Worm (Caenorhabditis elegans): ENCODE data around the gene klf-2.
A peak's percentile ranks its signal among the peaks of the same experiment; 100 is the strongest.

The klf-2 gene

ce11 chrV:20645479-20645878 is 40.0 kb upstream of the klf-2 start:
- TF ChIP-seq ceh-18 (tag; optimal IDR thresholded peaks at IDR 0.05) (no peak), unc-42 (tag; optimal IDR thresholded peaks at IDR 0.05) (peak; percentile 53)

- TF ChIP-seq syd-9 (tag; optimal IDR thresholded peaks at IDR 0.05) (no peak), pag-3 (tag; optimal IDR thresholded peaks at IDR 0.05; ENCODE audit: borderline replicate concordance) (no peak), K09A11.1 (tag; optimal IDR thresholded peaks at IDR 0.05; ENCODE audit: insufficient read depth) (no peak)
Observed at ce11 chrV:20648868-20649267, 36.6 kb upstream of the klf-2 start.

ce11 chrV:20651923-20652322 is 33.6 kb upstream of the klf-2 start:
- TF ChIP-seq ceh-2 (tag; optimal IDR thresholded peaks at IDR 0.05) (no peak), pros-1 (tag; optimal IDR thresholded peaks at IDR 0.05) (no peak), ceh-31 (tag; optimal IDR thresholded peaks at IDR 0.05) (no peak), unc-42 (tag; optimal IDR thresholded peaks at IDR 0.05) (peak; percentile 80), ceh-30 (tag; optimal IDR thresholded peaks at IDR 0.05) (no peak), K09A11.1 (tag; optimal IDR thresholded peaks at IDR 0.05; ENCODE audit: insufficient read depth) (no peak)

- TF ChIP-seq nhr-11 (tag; optimal IDR thresholded peaks at IDR 0.05) = no peak
Observed at ce11 chrV:20654350-20654749, 31.1 kb upstream of the klf-2 start, which contains the start of gene mnr-1. Gene mnr-1 (plus strand): TSS chrV:20654650.

ce11 chrV:20655174-20655573 is 30.3 kb upstream of the klf-2 start:
- TF ChIP-seq unc-42 (tag; optimal IDR thresholded peaks at IDR 0.05) (peak; percentile 89), rnt-1 (tag; optimal IDR thresholded peaks at IDR 0.05) (no peak), unc-55 (GFP tag; optimal IDR thresholded peaks at IDR 0.05) (no peak)

- no peak for TF ChIP-seq nhr-232 (tag; optimal IDR thresholded peaks at IDR 0.05)
- no peak for TF ChIP-seq pros-1 (tag; optimal IDR thresholded peaks at IDR 0.05)
- TF ChIP-seq nfya-1 (tag; optimal IDR thresholded peaks at IDR 0.05) = no peak
- TF ChIP-seq unc-55 (GFP tag; optimal IDR thresholded peaks at IDR 0.05) = peak; percentile 57
- no peak for TF ChIP-seq ceh-34 (tag; optimal IDR thresholded peaks at IDR 0.05)
- TF ChIP-seq odd-2 (tag; optimal IDR thresholded peaks at IDR 0.05) = no peak
- no peak for TF ChIP-seq ceh-19 (GFP tag; optimal IDR thresholded peaks at IDR 0.05)
- no peak for TF ChIP-seq ahr-1 (tag; optimal IDR thresholded peaks at IDR 0.05)
Observed at ce11 chrV:20656626-20657025, 28.9 kb upstream of the klf-2 start.

ce11 chrV:20660025-20660424 is 25.5 kb upstream of the klf-2 start, which contains the start of gene W01F3.2:
Gene W01F3.2 (plus strand): TSS chrV:20660325.
- TF ChIP-seq ceh-45 (GFP tag; IDR thresholded peaks at IDR 0.05) (no peak), ttx-3 (tag; optimal IDR thresholded peaks at IDR 0.05) (no peak), ceh-48 (tag; optimal IDR thresholded peaks at IDR 0.05) (no peak), hlh-6 (tag; optimal IDR thresholded peaks at IDR 0.05) (no peak), unc-42 (tag; optimal IDR thresholded peaks at IDR 0.05) (no peak), ceh-22 (tag; optimal IDR thresholded peaks at IDR 0.05) (no peak), nhr-11 (tag; optimal IDR thresholded peaks at IDR 0.05) (no peak), ztf-16 (tag; optimal IDR thresholded peaks at IDR 0.05) (no peak), pat-9 (tag; optimal IDR thresholded peaks at IDR 0.05) (no peak)

DNA sequence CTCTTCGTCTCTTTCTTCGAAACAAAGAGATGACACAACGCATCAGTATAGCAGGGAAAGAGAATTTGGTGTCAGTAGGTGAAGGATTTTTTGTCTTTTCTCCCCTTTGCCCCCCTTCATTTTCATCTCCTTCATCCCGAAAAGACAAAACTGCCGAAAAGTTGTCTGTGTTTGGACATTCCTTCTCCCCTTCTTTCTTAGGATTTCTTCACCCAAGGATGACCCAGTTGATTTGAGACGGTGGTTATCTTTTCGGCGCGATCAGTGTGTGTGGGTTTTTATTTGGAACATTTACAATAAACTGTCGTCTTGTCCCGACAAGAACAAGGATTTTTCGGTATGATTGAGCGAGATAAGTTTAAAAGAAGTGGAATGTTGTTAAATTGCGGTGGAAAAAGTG is 23.0 kb upstream of the klf-2 start:
- TF ChIP-seq ceh-48 (tag; optimal IDR thresholded peaks at IDR 0.05) (no peak), ref-2 (tag; optimal IDR thresholded peaks at IDR 0.05) (no peak), elt-2 (tag; optimal IDR thresholded peaks at IDR 0.05) (no peak), eyg-1 (tag; optimal IDR thresholded peaks at IDR 0.05) (no peak), Y22D7AL.16 (tag; optimal IDR thresholded peaks at IDR 0.05) (no peak), fkh-10 (GFP tag; optimal IDR thresholded peaks at IDR 0.05) (no peak), ztf-16 (tag; optimal IDR thresholded peaks at IDR 0.05) (no peak), ceh-30 (tag; optimal IDR thresholded peaks at IDR 0.05) (no peak), ceh-24 (tag; optimal IDR thresholded peaks at IDR 0.05) (no peak), lin-11 (tag; optimal IDR thresholded peaks at IDR 0.05) (no peak), pat-9 (tag; optimal IDR thresholded peaks at IDR 0.05) (no peak), sdc-2 (tag; optimal IDR thresholded peaks at IDR 0.05) (no peak), hlh-6 (tag; optimal IDR thresholded peaks at IDR 0.05) (no peak), ceh-22 (tag; optimal IDR thresholded peaks at IDR 0.05) (no peak), pqm-1 (tag; optimal IDR thresholded peaks at IDR 0.05) (no peak), ahr-1 (tag; optimal IDR thresholded peaks at IDR 0.05) (no peak), nhr-232 (tag; optimal IDR thresholded peaks at IDR 0.05) (no peak), ceh-9 (tag; optimal IDR thresholded peaks at IDR 0.05) (no peak), K09A11.1 (tag; optimal IDR thresholded peaks at IDR 0.05; ENCODE audit: insufficient read depth) (no peak)

Measured in whole organism, late embryonic.